Fruit fly (Drosophila melanogaster) whole organism, embryonic: ENCODE measurements around the gene CG13313.
A peak's percentile ranks its signal among the peaks of the same experiment; 100 is the strongest.

Experiments
- Aef1 ChIP-seq: fragments of 200-800 bp; sonication (Bioruptor generic); IDR thresholded peaks from 3 replicates; pipeline ENCODE4 v1.3.6; 2022; ENCODE audit warnings: missing biosample characterization, missing genetic modification characterization
- BEAF-32 ChIP-seq: fragments of 200-800 bp; sonication (Bioruptor generic); optimal IDR thresholded peaks from 3 replicates; lab custom pipeline; 2017; ENCODE audit warnings: missing biosample characterization, missing genetic modification characterization, mild to moderate bottlenecking, moderate library complexity, missing genetic modification reagents
- CG1024 ChIP-seq: fragments of 200-800 bp; sonication (Bioruptor generic); IDR thresholded peaks from 2 replicates; pipeline ENCODE4 v1.3.6; 2022; ENCODE audit warnings: missing biosample characterization, missing genetic modification characterization
- CG10565 ChIP-seq: fragments of 200-800 bp; sonication (Bioruptor generic); optimal IDR thresholded peaks from 3 replicates; lab custom pipeline; 2016; ENCODE audit warnings: missing biosample characterization, mild to moderate bottlenecking, missing genetic modification characterization
- CG12104 ChIP-seq: fragments of 200-800 bp; sonication (Bioruptor generic); optimal IDR thresholded peaks from 3 replicates; lab custom pipeline; 2016; ENCODE audit warnings: missing biosample characterization, missing genetic modification characterization
- CG13624 ChIP-seq: fragments of 200-800 bp; sonication (Bioruptor generic); optimal IDR thresholded peaks from 2 replicates; lab custom pipeline; 2016; ENCODE audit warnings: missing biosample characterization, missing genetic modification characterization
- CG15514 ChIP-seq: fragments of 200-800 bp; sonication (Bioruptor generic); optimal IDR thresholded peaks from 3 replicates; lab custom pipeline; 2017; ENCODE audit warnings: missing biosample characterization, missing genetic modification characterization, mild to moderate bottlenecking, moderate library complexity, missing genetic modification reagents
- CG16813 ChIP-seq: fragments of 200-800 bp; sonication (Bioruptor generic); IDR thresholded peaks from 3 replicates; pipeline ENCODE4 v1.3.6; 2022; ENCODE audit warnings: missing biosample characterization, missing genetic modification characterization; ENCODE audit not compliant: partially characterized antibody
- CG17912 ChIP-seq: fragments of 200-800 bp; sonication (Bioruptor generic); optimal IDR thresholded peaks from 2 replicates; lab custom pipeline; 2018; ENCODE audit warnings: missing biosample characterization, mild to moderate bottlenecking, missing genetic modification characterization
- CG2678 ChIP-seq: fragments of 200-800 bp; sonication (Bioruptor generic); optimal IDR thresholded peaks from 3 replicates; lab custom pipeline; 2019; ENCODE audit warnings: missing biosample characterization, mild to moderate bottlenecking, missing genetic modification characterization, moderate library complexity
- CG2712 ChIP-seq: fragments of 200-800 bp; optimal IDR thresholded peaks from 3 replicates; lab custom pipeline; 2019; ENCODE audit warnings: missing biosample characterization, mild to moderate bottlenecking, missing genetic modification characterization, moderate library complexity
- CG30020 ChIP-seq: fragments of 200-800 bp; optimal IDR thresholded peaks from 2 replicates; lab custom pipeline; 2019; ENCODE audit warnings: missing biosample characterization, mild to moderate bottlenecking, missing genetic modification characterization, moderate library complexity
- CG34422 ChIP-seq: fragments of 200-800 bp; sonication (Bioruptor generic); IDR thresholded peaks from 3 replicates; pipeline ENCODE4 v1.3.6; 2022; ENCODE audit warnings: missing biosample characterization, missing genetic modification characterization
- CG4617 ChIP-seq: fragments of 200-800 bp; sonication (Bioruptor generic); optimal IDR thresholded peaks from 3 replicates; lab custom pipeline; 2016; ENCODE audit warnings: missing biosample characterization, missing genetic modification characterization, borderline replicate concordance
- CG5245 ChIP-seq: fragments of 200-800 bp; sonication (Bioruptor generic); optimal IDR thresholded peaks from 3 replicates; lab custom pipeline; 2016; ENCODE audit warnings: missing biosample characterization, missing genetic modification characterization
- CG6689 ChIP-seq: fragments of 200-800 bp; sonication (Bioruptor generic); IDR thresholded peaks from 2 replicates; pipeline ENCODE4 v1.3.6; 2022; ENCODE audit warnings: missing biosample characterization, missing genetic modification characterization
- CG6813 ChIP-seq: fragments of 200-800 bp; sonication (Bioruptor generic); optimal IDR thresholded peaks from 2 replicates; lab custom pipeline; 2017; ENCODE audit warnings: missing biosample characterization, missing genetic modification characterization, mild to moderate bottlenecking, moderate library complexity, missing genetic modification reagents
- CG8281 ChIP-seq: fragments of 200-800 bp; sonication (Bioruptor generic); optimal IDR thresholded peaks from 2 replicates; lab custom pipeline; 2018; ENCODE audit warnings: missing biosample characterization, mild to moderate bottlenecking, missing genetic modification characterization, moderate library complexity
- CG8765 ChIP-seq: fragments of 200-800 bp; sonication (Bioruptor generic); IDR thresholded peaks from 2 replicates; pipeline ENCODE4 v1.3.6; 2022; ENCODE audit warnings: missing biosample characterization, missing genetic modification characterization
- CG8944 ChIP-seq: fragments of 200-800 bp; sonication (Bioruptor generic); optimal IDR thresholded peaks from 3 replicates; lab custom pipeline; 2016; ENCODE audit warnings: missing biosample characterization, missing genetic modification characterization
- CG9932 ChIP-seq: fragments of 200-800 bp; sonication (Bioruptor generic); IDR thresholded peaks from 2 replicates; pipeline ENCODE4 v1.3.6; 2022; ENCODE audit warnings: missing biosample characterization, missing genetic modification characterization
- Deaf1 ChIP-seq: fragments of 200-800 bp; optimal IDR thresholded peaks from 3 replicates; lab custom pipeline; 2019; ENCODE audit warnings: missing biosample characterization, mild to moderate bottlenecking, missing genetic modification characterization, moderate library complexity
- Dp ChIP-seq: fragments of 200-800 bp; sonication (Bioruptor generic); optimal IDR thresholded peaks from 2 replicates; lab custom pipeline; 2018; ENCODE audit warnings: missing biosample characterization, mild to moderate bottlenecking, missing genetic modification characterization, moderate library complexity
- H2.0 ChIP-seq: fragments of 200-800 bp; sonication (Bioruptor generic); IDR thresholded peaks from 2 replicates; pipeline ENCODE4 v1.3.6; 2022; ENCODE audit warnings: missing biosample characterization, missing genetic modification characterization
- HLH54F ChIP-seq: fragments of 200-800 bp; sonication (Bioruptor generic); optimal IDR thresholded peaks from 3 replicates; lab custom pipeline; 2016; ENCODE audit warnings: missing biosample characterization, missing genetic modification characterization
- Max ChIP-seq: fragments of 200-800 bp; sonication (Bioruptor generic); optimal IDR thresholded peaks from 2 replicates; lab custom pipeline; 2016; ENCODE audit warnings: missing biosample characterization, mild to moderate bottlenecking, missing genetic modification characterization
- Meics ChIP-seq: fragments of 200-800 bp; sonication (Bioruptor generic); optimal IDR thresholded peaks from 2 replicates; lab custom pipeline; 2017; ENCODE audit warnings: missing biosample characterization, mild to moderate bottlenecking, missing genetic modification characterization
- Myb ChIP-seq: fragments of 200-800 bp; sonication (Bioruptor generic); optimal IDR thresholded peaks from 2 replicates; lab custom pipeline; 2016; ENCODE audit warnings: missing biosample characterization, missing genetic modification characterization
- NfI ChIP-seq: fragments of 200-800 bp; sonication (Bioruptor generic); optimal IDR thresholded peaks from 3 replicates; lab custom pipeline; 2018; ENCODE audit warnings: missing biosample characterization, mild to moderate bottlenecking, missing genetic modification characterization, moderate library complexity
- Sry-δ ChIP-seq: fragments of 200-800 bp; sonication (Bioruptor generic); optimal IDR thresholded peaks from 2 replicates; lab custom pipeline; 2016; ENCODE audit warnings: missing biosample characterization, missing genetic modification characterization
- Usf ChIP-seq: fragments of 200-800 bp; sonication (Bioruptor generic); optimal IDR thresholded peaks from 2 replicates; lab custom pipeline; 2017; ENCODE audit warnings: missing genotype, missing biosample characterization, missing genetic modification characterization
- Vsx1 ChIP-seq: fragments of 200-800 bp; sonication (Bioruptor generic); optimal IDR thresholded peaks from 2 replicates; lab custom pipeline; 2017; ENCODE audit warnings: missing biosample characterization, mild to moderate bottlenecking, missing genetic modification characterization, missing genetic modification reagents
- YL-1 ChIP-seq: fragments of 200-800 bp; sonication (Bioruptor generic); optimal IDR thresholded peaks from 3 replicates; lab custom pipeline; 2017; ENCODE audit warnings: missing biosample characterization, mild to moderate bottlenecking, missing genetic modification characterization
- amos ChIP-seq: fragments of 200-800 bp; sonication (Bioruptor generic); IDR thresholded peaks from 2 replicates; pipeline ENCODE4 v1.3.6; 2022; ENCODE audit warnings: missing biosample characterization, missing genetic modification characterization; ENCODE audit not compliant: partially characterized antibody
- chinmo ChIP-seq: fragments of 200-800 bp; sonication (Bioruptor generic); IDR thresholded peaks from 4 replicates; pipeline ENCODE4 v1.3.6; 2022; ENCODE audit warnings: missing biosample characterization, missing genetic modification characterization; ENCODE audit not compliant: partially characterized antibody
- crc ChIP-seq: fragments of 200-800 bp; sonication (Bioruptor generic); optimal IDR thresholded peaks from 2 replicates; lab custom pipeline; 2016; ENCODE audit warnings: missing biosample characterization, missing genetic modification characterization
- ems ChIP-seq: fragments of 200-800 bp; sonication (Bioruptor generic); optimal IDR thresholded peaks from 3 replicates; lab custom pipeline; 2016; ENCODE audit warnings: missing biosample characterization, missing genetic modification characterization
- grau ChIP-seq: fragments of 200-800 bp; optimal IDR thresholded peaks from 3 replicates; lab custom pipeline; 2019; ENCODE audit warnings: missing biosample characterization, mild to moderate bottlenecking, missing genetic modification characterization, moderate library complexity
- her ChIP-seq: fragments of 200-800 bp; sonication (Bioruptor generic); optimal IDR thresholded peaks from 2 replicates; lab custom pipeline; 2016; ENCODE audit warnings: missing biosample characterization, missing genetic modification characterization
- jumu ChIP-seq: fragments of 200-800 bp; sonication (Bioruptor generic); optimal IDR thresholded peaks from 3 replicates; lab custom pipeline; 2016; ENCODE audit warnings: missing biosample characterization, missing genetic modification characterization
- kah ChIP-seq: fragments of 200-800 bp; sonication (Bioruptor generic); optimal IDR thresholded peaks from 2 replicates; lab custom pipeline; 2018; ENCODE audit warnings: missing biosample characterization, mild to moderate bottlenecking, missing genetic modification characterization
- lbe ChIP-seq: fragments of 200-800 bp; sonication (Bioruptor generic); optimal IDR thresholded peaks from 2 replicates; lab custom pipeline; 2016; ENCODE audit warnings: missing biosample characterization, mild to moderate bottlenecking, missing genetic modification characterization
- rib ChIP-seq: fragments of 200-800 bp; sonication (Bioruptor generic); IDR thresholded peaks from 2 replicates; pipeline ENCODE4 v1.3.6; 2022; ENCODE audit warnings: missing biosample characterization, missing genetic modification characterization
- tgo ChIP-seq: fragments of 200-800 bp; sonication (Bioruptor generic); IDR thresholded peaks from 3 replicates; pipeline ENCODE4 v1.3.6; 2022; ENCODE audit warnings: missing biosample characterization, missing genetic modification characterization
- tin ChIP-seq: fragments of 200-800 bp; sonication (Bioruptor generic); optimal IDR thresholded peaks from 3 replicates; lab custom pipeline; 2016; ENCODE audit warnings: missing biosample characterization, missing genetic modification characterization
- usp ChIP-seq: fragments of >200 bp; optimal IDR thresholded peaks from 2 replicates; lab custom pipeline; 2017; ENCODE audit warnings: missing biosample characterization, missing genetic modification characterization
- vnd ChIP-seq: fragments of 200-800 bp; sonication (Bioruptor generic); IDR thresholded peaks from 3 replicates; pipeline ENCODE4 v1.3.6; 2022; ENCODE audit warnings: missing biosample characterization, missing genetic modification characterization; ENCODE audit not compliant: partially characterized antibody

CG13313 gene

DNA sequence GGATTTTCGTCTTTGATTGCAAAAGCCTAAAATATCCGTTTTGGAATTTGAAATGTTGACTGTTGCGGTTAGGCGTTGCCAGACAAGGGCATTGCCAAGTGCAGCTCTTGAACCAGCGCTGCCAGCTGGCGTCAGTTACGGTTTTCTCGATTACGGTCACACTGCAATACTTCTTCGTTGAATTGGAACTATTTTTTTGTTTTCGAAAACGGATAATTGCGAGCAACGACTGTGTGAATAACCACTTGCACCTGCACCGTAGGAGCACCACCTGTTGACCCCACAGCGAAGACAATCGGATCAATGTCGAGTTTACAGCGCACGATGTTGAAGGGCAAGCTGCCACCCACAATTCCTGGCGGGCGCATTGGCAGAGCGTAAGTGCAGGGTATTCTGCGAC is 27.9 kb downstream of the CG13313 start, which contains the start of gene CG5068 (continued):
- peak; percentile 0 for TF ChIP-seq kah (GFP tag; lab: Kevin White, UChicago)
- TF ChIP-seq CG4617 (GFP tag; lab: Kevin White, UChicago) = peak; percentile 86

dm6 chr3L:8990128-8990527 is 31.5 kb downstream of the CG13313 start, which contains the start of gene CG5280:
CG5280 (minus strand) TSS chr3L:8990228.
- TF ChIP-seq CG15514 (GFP tag; lab: Kevin White, UChicago) (no peak), YL-1 (GFP tag; lab: Kevin White, UChicago) (no peak), crc (GFP tag; lab: Kevin White, UChicago) (no peak), CG12104 (GFP tag; lab: Kevin White, UChicago) (no peak), Usf (no peak), CG2712 (tag; lab: Kevin White, UChicago) (no peak), CG10565 (GFP tag; lab: Kevin White, UChicago) (no peak), Meics (GFP tag; lab: Kevin White, UChicago) (no peak), her (GFP tag; lab: Kevin White, UChicago) (no peak), HLH54F (GFP tag; lab: Kevin White, UChicago) (no peak), tgo (no peak), Vsx1 (GFP tag; lab: Kevin White, UChicago) (no peak), ems (GFP tag; lab: Kevin White, UChicago) (no peak), jumu (GFP tag; lab: Kevin White, UChicago) (no peak), Dp (GFP tag; lab: Kevin White, UChicago) (no peak), Deaf1 (no peak), CG13624 (GFP tag; lab: Kevin White, UChicago) (no peak), CG2678 (tag; lab: Kevin White, UChicago) (no peak), rib (GFP tag; lab: Robert Waterston, UW) (no peak), CG8944 (no peak)

- TF ChIP-seq CG1024 (GFP tag; lab: Robert Waterston, UW) (peak; percentile 53), Max (GFP tag; lab: Kevin White, UChicago) (peak; percentile 33), CG6689 (GFP tag; lab: Robert Waterston, UW) (peak; percentile 70), lbe (GFP tag; lab: Kevin White, UChicago) (peak; percentile 80), vnd (GFP tag; lab: Robert Waterston, UW) (no peak), CG16813 (no peak), BEAF-32 (GFP tag; lab: Kevin White, UChicago) (no peak), CG34422 (GFP tag; lab: Robert Waterston, UW) (peak; percentile 57; the same call in 1 of the 3 replicates), CG5245 (GFP tag; lab: Kevin White, UChicago) (peak; percentile 47), grau (tag; lab: Kevin White, UChicago) (peak; percentile 92), CG8281 (tag; lab: Kevin White, UChicago) (no peak), Sry-δ (GFP tag; lab: Kevin White, UChicago) (no peak), CG17912 (GFP tag; lab: Kevin White, UChicago) (no peak), chinmo (GFP tag; lab: Robert Waterston, UW) (no peak), CG2712 (tag; lab: Kevin White, UChicago) (peak; percentile 74), CG8765 (peak; percentile 63; the same call in 1 of the 2 replicates), CG6813 (GFP tag; lab: Kevin White, UChicago) (no peak), NfI (GFP tag; lab: Kevin White, UChicago) (no peak), CG9932 (GFP tag; lab: Robert Waterston, UW) (peak; percentile 58), tin (GFP tag; lab: Kevin White, UChicago) (peak; percentile 53), usp (GFP tag; lab: Kevin White, UChicago) (no peak), H2.0 (GFP tag; lab: Robert Waterston, UW) (peak; percentile 51; the same call in 1 of the 2 replicates), Myb (GFP tag; lab: Kevin White, UChicago) (peak; percentile 0), CG30020 (tag; lab: Kevin White, UChicago) (no peak), Aef1 (peak; percentile 44; the same call in 1 of the 3 replicates), amos (GFP tag; lab: Robert Waterston, UW) (no peak)
These were observed 37.6 kb downstream of the CG13313 start for dm6 chr3L:8996173-8996767.
